Fruit fly (Drosophila melanogaster): ENCODE data around the gene CG9231.

CG9231 gene

dm6 chr3L:19552136-19552773, 33.5 kb downstream of the CG9231 start, which contains the start of the genes Ltn1 and CG9300 (continued):
- TF ChIP-seq Gsc (GFP tag; IDR thresholded peaks at IDR 0.05) (no peak), B-H1 (GFP tag; IDR thresholded peaks at IDR 0.05) (no peak), her (GFP tag; optimal IDR thresholded peaks at IDR 0.05) (peak; percentile 28), caup (GFP tag; optimal IDR thresholded peaks at IDR 0.05; ENCODE audit: severe bottlenecking) (no peak), jing (GFP tag; optimal IDR thresholded peaks at IDR 0.05) (no peak), Dek (tag; optimal IDR thresholded peaks at IDR 0.05) (no peak), CG15479 (GFP tag; optimal IDR thresholded peaks at IDR 0.05) (no peak), CG18476 (GFP tag; optimal IDR thresholded peaks at IDR 0.05) (no peak), CG15696 (tag; optimal IDR thresholded peaks at IDR 0.05) (no peak), CG7556 (GFP tag; optimal IDR thresholded peaks at IDR 0.05) (no peak), CG4404 (GFP tag; IDR thresholded peaks at IDR 0.05) (no peak), CG10209 (GFP tag; optimal IDR thresholded peaks at IDR 0.05) (no peak), CG14965 (GFP tag; optimal IDR thresholded peaks at IDR 0.05; ENCODE audit: borderline replicate concordance) (no peak), CG42726 (GFP tag; IDR thresholded peaks at IDR 0.05; ENCODE audit: partially characterized antibody) (peak; percentile 51; the same call in 1 of the 2 replicates), CG15514 (GFP tag; optimal IDR thresholded peaks at IDR 0.05) (peak; percentile 74), Six4 (GFP tag; optimal IDR thresholded peaks at IDR 0.05) (no peak), hth (optimal IDR thresholded peaks at IDR 0.05) (no peak), gsb-n (tag; optimal IDR thresholded peaks at IDR 0.05) (no peak), NC2β (GFP tag; optimal IDR thresholded peaks at IDR 0.05) (peak; percentile 54), seq (GFP tag; IDR thresholded peaks at IDR 0.05) (no peak; the same call in 1 of the 2 replicates), Ets97D (GFP tag; optimal IDR thresholded peaks at IDR 0.05) (peak; percentile 77), eve (GFP tag; optimal IDR thresholded peaks at IDR 0.05) (no peak), CG11398 (GFP tag; optimal IDR thresholded peaks at IDR 0.05) (peak; percentile 29), CG13624 (GFP tag; optimal IDR thresholded peaks at IDR 0.05) (peak; percentile 77), schlank (tag; optimal IDR thresholded peaks at IDR 0.05) (no peak), pfk (GFP tag; optimal IDR thresholded peaks at IDR 0.05) (no peak), unpg (GFP tag; optimal IDR thresholded peaks at IDR 0.05) (no peak), Lhr (GFP tag; optimal IDR thresholded peaks at IDR 0.05) (peak; percentile 66), salm (tag; optimal IDR thresholded peaks at IDR 0.05) (no peak), NK7.1 (GFP tag; optimal IDR thresholded peaks at IDR 0.05) (no peak), dati (GFP tag; IDR thresholded peaks at IDR 0.05) (no peak), CG2116 (GFP tag; optimal IDR thresholded peaks at IDR 0.05) (peak; percentile 14), CG5245 (GFP tag; optimal IDR thresholded peaks at IDR 0.05) (no peak), pnt (GFP tag; optimal IDR thresholded peaks at IDR 0.05) (no peak), row (GFP tag; IDR thresholded peaks at IDR 0.05) (no peak), CG1832 (GFP tag; optimal IDR thresholded peaks at IDR 0.05) (no peak), Kr (GFP tag; optimal IDR thresholded peaks at IDR 0.05) (no peak), CG11504 (tag; optimal IDR thresholded peaks at IDR 0.05) (no peak), chif (GFP tag; optimal IDR thresholded peaks at IDR 0.05) (no peak), slp2 (GFP tag; optimal IDR thresholded peaks at IDR 0.05) (no peak), CG11247 (GFP tag; IDR thresholded peaks at IDR 0.05) (no peak), CG10979 (tag; optimal IDR thresholded peaks at IDR 0.05) (no peak), so (GFP tag; IDR thresholded peaks at IDR 0.05) (0 out of 3 replicates have a peak, but pooled peaks have one; percentile 44), bigmax (GFP tag; optimal IDR thresholded peaks at IDR 0.05) (no peak), Sox100B (GFP tag; optimal IDR thresholded peaks at IDR 0.05) (no peak), CG12155 (GFP tag; optimal IDR thresholded peaks at IDR 0.05) (peak; percentile 6), HHEX (GFP tag; optimal IDR thresholded peaks at IDR 0.05) (no peak), ranshi (GFP tag; IDR thresholded peaks at IDR 0.05) (peak; percentile 44), Deaf1 (tag; optimal IDR thresholded peaks at IDR 0.05) (no peak), Sry-β (GFP tag; optimal IDR thresholded peaks at IDR 0.05) (no peak)

Measured in whole organism, embryonic.